Fruit fly (Drosophila melanogaster): ENCODE results near the gene Cpr64Ac.

DNA sequence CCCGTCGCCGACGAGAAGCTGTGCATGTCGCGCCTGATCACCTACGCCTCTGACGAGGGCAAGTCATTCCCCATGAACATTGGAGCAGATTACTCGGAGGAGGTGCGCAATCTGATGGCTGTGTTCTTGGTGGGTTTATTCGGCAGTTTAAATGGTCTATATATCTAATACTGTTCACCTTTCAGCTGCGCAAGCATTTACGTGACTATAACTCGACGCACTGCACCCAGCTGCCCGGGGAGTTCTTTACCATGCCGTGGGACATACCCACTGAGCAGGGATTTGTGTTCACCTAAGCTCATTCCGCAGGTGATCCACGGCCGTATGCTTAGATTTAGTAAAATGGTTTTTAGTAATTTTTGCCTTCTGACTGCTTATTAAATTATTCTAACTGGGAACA, 48.5 kb upstream of the Cpr64Ac start:
- TF ChIP-seq ara (GFP tag; IDR thresholded peaks at IDR 0.05) (no peak), Lim3 (GFP tag; IDR thresholded peaks at IDR 0.05) (no peak), CG43689 (GFP tag; IDR thresholded peaks at IDR 0.05) (no peak), Dfd (GFP tag; optimal IDR thresholded peaks at IDR 0.05) (no peak), Atf-2 (GFP tag; optimal IDR thresholded peaks at IDR 0.05) (no peak), CG7372 (GFP tag; IDR thresholded peaks at IDR 0.05) (no peak), CG31441 (GFP tag; IDR thresholded peaks at IDR 0.05) (no peak), ind (GFP tag; optimal IDR thresholded peaks at IDR 0.05) (no peak), bbx (GFP tag; IDR thresholded peaks at IDR 0.05; ENCODE audit: partially characterized antibody) (no peak), pan (optimal IDR thresholded peaks at IDR 0.05) (no peak), pan (GFP tag; optimal IDR thresholded peaks at IDR 0.05 in 1 of 2, IDR thresholded peaks at IDR 0.05 in 1 of 2) (no peak), CG13624 (GFP tag; optimal IDR thresholded peaks at IDR 0.05) (no peak), Atf6 (GFP tag; IDR thresholded peaks at IDR 0.05) (no peak), Oaz (GFP tag; IDR thresholded peaks at IDR 0.05) (no peak)

Measured in whole organism, embryonic.